Worm (Caenorhabditis elegans): ENCODE results near the gene R13H4.6.

Gene R13H4.6

ce11 chrV:11845492-11845891 lies 17.4 kb upstream of the R13H4.6 start, which contains the start of gene hmp-1:
TSS of gene hmp-1 (plus strand) at chrV:11845871.
- TF ChIP-seq ztf-11 (tag; optimal IDR thresholded peaks at IDR 0.05) = no peak
- TF ChIP-seq elt-3 (tag; optimal IDR thresholded peaks at IDR 0.05) = no peak
- TF ChIP-seq unc-39 (tag; optimal IDR thresholded peaks at IDR 0.05) = no peak
- TF ChIP-seq pha-4 (tag; optimal IDR thresholded peaks at IDR 0.05) = no peak
- TF ChIP-seq mab-5 (tag; optimal IDR thresholded peaks at IDR 0.05) = no peak
- no peak for TF ChIP-seq nhr-12 (tag; optimal IDR thresholded peaks at IDR 0.05)
- TF ChIP-seq M03D4.4 (tag; optimal IDR thresholded peaks at IDR 0.05) = no peak
- TF ChIP-seq hlh-1 (tag; optimal IDR thresholded peaks at IDR 0.05) = no peak
- no peak for TF ChIP-seq blmp-1 (tag; optimal IDR thresholded peaks at IDR 0.05)
- TF ChIP-seq bed-3 (GFP tag; optimal IDR thresholded peaks at IDR 0.05) = no peak
- no peak for TF ChIP-seq sptf-1 (tag; optimal IDR thresholded peaks at IDR 0.05)
- no peak for TF ChIP-seq tbx-8 (GFP tag; optimal IDR thresholded peaks at IDR 0.05)
- no peak for TF ChIP-seq flh-1 (GFP tag; optimal IDR thresholded peaks at IDR 0.05)
- no peak for TF ChIP-seq nhr-2 (tag; optimal IDR thresholded peaks at IDR 0.05)
- TF ChIP-seq snpc-4 (tag; optimal IDR thresholded peaks at IDR 0.05) = no peak
- no peak for TF ChIP-seq drap-1 (GFP tag; optimal IDR thresholded peaks at IDR 0.05)

DNA sequence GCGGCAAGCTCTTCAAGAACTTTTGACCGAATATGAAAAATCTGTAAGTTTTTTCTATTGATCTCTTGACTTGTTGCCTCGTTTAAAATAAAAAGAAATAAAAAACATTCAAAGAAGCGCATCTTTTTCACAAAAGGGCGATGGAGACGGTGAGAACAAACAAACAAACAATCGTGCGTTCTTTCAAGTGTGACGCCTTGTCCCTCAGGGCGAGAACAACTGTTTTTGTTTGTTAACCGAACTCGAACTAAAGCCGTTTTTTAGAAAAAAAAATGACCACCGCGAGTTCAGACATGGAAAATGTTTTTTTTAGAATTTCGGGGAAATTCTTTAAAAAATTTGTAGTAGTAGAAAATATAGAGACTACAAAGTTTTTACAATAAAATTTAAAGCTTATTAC lies 15.9 kb upstream of the R13H4.6 start:
- TF ChIP-seq pha-4 (tag; optimal IDR thresholded peaks at IDR 0.05) (no peak), unc-62 (GFP tag; optimal IDR thresholded peaks at IDR 0.05) (no peak), cnd-1 (tag; optimal IDR thresholded peaks at IDR 0.05) (no peak), unc-120 (tag; optimal IDR thresholded peaks at IDR 0.05; ENCODE audit: poor library complexity, severe bottlenecking) (no peak), nhr-2 (tag; optimal IDR thresholded peaks at IDR 0.05) (no peak), lin-13 (tag; optimal IDR thresholded peaks at IDR 0.05) (no peak), flh-1 (GFP tag; optimal IDR thresholded peaks at IDR 0.05) (no peak), snpc-4 (tag; optimal IDR thresholded peaks at IDR 0.05) (no peak), hlh-1 (tag; optimal IDR thresholded peaks at IDR 0.05) (no peak), elt-1 (tag; optimal IDR thresholded peaks at IDR 0.05; ENCODE audit: borderline replicate concordance, insufficient read depth) (no peak), ham-2 (GFP tag; optimal IDR thresholded peaks at IDR 0.05) (no peak), M03D4.4 (tag; optimal IDR thresholded peaks at IDR 0.05) (no peak), mep-1 (tag; optimal IDR thresholded peaks at IDR 0.05) (no peak), ces-1 (GFP tag; optimal IDR thresholded peaks at IDR 0.05) (no peak)

- TF ChIP-seq bed-3 (GFP tag; optimal IDR thresholded peaks at IDR 0.05) = no peak
- no peak for TF ChIP-seq sptf-1 (tag; optimal IDR thresholded peaks at IDR 0.05)
These were observed 13.5 kb upstream of the R13H4.6 start for ce11 chrV:11849408-11849807.

ce11 chrV:11852305-11852704 lies 10.6 kb upstream of the R13H4.6 start:
- TF ChIP-seq nhr-76 (tag; optimal IDR thresholded peaks at IDR 0.05) (no peak), sem-2 (GFP tag; optimal IDR thresholded peaks at IDR 0.05) (no peak), mab-5 (tag; optimal IDR thresholded peaks at IDR 0.05) (no peak), blmp-1 (tag; optimal IDR thresholded peaks at IDR 0.05) (no peak), elt-3 (tag; optimal IDR thresholded peaks at IDR 0.05) (no peak), sptf-1 (tag; optimal IDR thresholded peaks at IDR 0.05) (no peak), mls-2 (tag; optimal IDR thresholded peaks at IDR 0.05) (peak; percentile 30), pha-4 (tag; optimal IDR thresholded peaks at IDR 0.05) (no peak), drap-1 (GFP tag; optimal IDR thresholded peaks at IDR 0.05) (no peak), M03D4.4 (tag; optimal IDR thresholded peaks at IDR 0.05) (no peak), ces-1 (GFP tag; optimal IDR thresholded peaks at IDR 0.05) (peak; percentile 37), lsy-2 (tag; optimal IDR thresholded peaks at IDR 0.05) (no peak)

- TF ChIP-seq ham-2 (GFP tag; optimal IDR thresholded peaks at IDR 0.05) (no peak), zip-8 (tag; optimal IDR thresholded peaks at IDR 0.05) (no peak), lsy-2 (tag; optimal IDR thresholded peaks at IDR 0.05) (no peak), lin-13 (tag; optimal IDR thresholded peaks at IDR 0.05) (no peak), nhr-76 (tag; optimal IDR thresholded peaks at IDR 0.05) (no peak), bed-3 (GFP tag; optimal IDR thresholded peaks at IDR 0.05) (no peak), tbx-8 (GFP tag; optimal IDR thresholded peaks at IDR 0.05) (no peak), cnd-1 (tag; optimal IDR thresholded peaks at IDR 0.05) (no peak), ceh-43 (GFP tag; optimal IDR thresholded peaks at IDR 0.05) (no peak), nhr-12 (tag; optimal IDR thresholded peaks at IDR 0.05) (no peak), unc-62 (GFP tag; optimal IDR thresholded peaks at IDR 0.05) (no peak)
These were observed 9.2 kb upstream of the R13H4.6 start for ce11 chrV:11853723-11854122.

DNA sequence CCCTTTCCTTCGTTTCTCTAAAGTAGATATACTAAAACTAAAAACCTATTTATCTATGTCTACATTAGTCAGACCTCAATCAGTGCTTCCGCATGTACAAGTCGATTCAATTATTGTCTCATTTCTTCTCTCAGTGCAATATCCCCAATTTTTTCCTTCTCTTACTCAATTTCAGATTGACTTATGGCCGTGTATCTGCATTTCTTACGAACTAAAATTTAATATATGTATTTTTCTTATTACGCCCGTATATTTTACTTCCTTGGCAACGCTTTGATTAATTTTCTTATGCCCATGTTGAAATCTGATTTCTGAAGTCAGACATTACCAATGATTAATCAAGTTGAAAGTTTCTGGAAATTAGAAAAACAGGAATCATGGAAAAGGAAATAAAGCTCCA lies 8.0 kb upstream of the R13H4.6 start:
- peak; percentile 95 for TF ChIP-seq ces-1 (GFP tag; optimal IDR thresholded peaks at IDR 0.05)
- TF ChIP-seq M03D4.4 (tag; optimal IDR thresholded peaks at IDR 0.05) = no peak
- TF ChIP-seq ceh-83 (GFP tag; optimal IDR thresholded peaks at IDR 0.05) = no peak
